Fruit fly (Drosophila melanogaster) whole organism, adult: ENCODE data around the gene vilya.

Source experiments
- CG1620 ChIP-seq: fragments of 200-800 bp; sonication (Bioruptor generic); optimal IDR thresholded peaks from 2 replicates; lab custom pipeline; 2016; ENCODE audit warnings: missing biosample characterization, missing genetic modification characterization
- CG33017 ChIP-seq: fragments of 200-800 bp; sonication (Bioruptor generic); optimal IDR thresholded peaks from 2 replicates; lab custom pipeline; 2018; ENCODE audit warnings: missing biosample characterization, mild to moderate bottlenecking, missing genetic modification characterization, moderate library complexity
- Clk ChIP-seq: fragments of 200-800 bp; sonication (Bioruptor generic); optimal IDR thresholded peaks from 2 replicates; lab custom pipeline; 2017; ENCODE audit warnings: missing biosample characterization, missing genetic modification characterization
- Crg-1 ChIP-seq: fragments of 200-800 bp; sonication (Bioruptor generic); optimal IDR thresholded peaks from 2 replicates; lab custom pipeline; 2016; ENCODE audit warnings: missing biosample characterization, missing genetic modification characterization
- Hr96 ChIP-seq: fragments of 200-800 bp; sonication (Bioruptor generic); optimal IDR thresholded peaks from 2 replicates; lab custom pipeline; 2016; ENCODE audit warnings: missing biosample characterization, missing genetic modification characterization
- Mnt ChIP-seq: fragments of 200-800 bp; sonication (Bioruptor generic); optimal IDR thresholded peaks from 2 replicates; lab custom pipeline; 2016; ENCODE audit warnings: missing biosample characterization, mild to moderate bottlenecking, missing genetic modification characterization
- bab1 ChIP-seq: fragments of 200-800 bp; sonication (Bioruptor generic); optimal IDR thresholded peaks from 3 replicates; lab custom pipeline; 2019; ENCODE audit warnings: missing biosample characterization, mild to moderate bottlenecking, missing genetic modification characterization, moderate library complexity
- cic ChIP-seq: fragments of 200-800 bp; sonication (Bioruptor generic); optimal IDR thresholded peaks from 2 replicates; lab custom pipeline; 2017; ENCODE audit warnings: missing biosample characterization, mild to moderate bottlenecking, missing genetic modification characterization, moderate library complexity
- cnc ChIP-seq, 2 experiments: fragments of >200 bp; optimal IDR thresholded peaks; 2 replicates each; lab custom pipeline; 2017
- kay ChIP-seq: fragments of 200-800 bp; sonication (Bioruptor generic); peaks from one replicate; lab custom pipeline; 2016; ENCODE audit warnings: missing biosample characterization, missing genetic modification characterization, borderline replicate concordance
- ovo ChIP-seq: fragments of 200-800 bp; sonication (Bioruptor generic); optimal IDR thresholded peaks from 2 replicates; lab custom pipeline; 2016; ENCODE audit warnings: missing biosample characterization, missing genetic modification characterization
- tj ChIP-seq: fragments of 200-800 bp; sonication (Bioruptor generic); optimal IDR thresholded peaks from 3 replicates; lab custom pipeline; 2017; ENCODE audit warnings: missing biosample characterization, mild to moderate bottlenecking, missing genetic modification characterization, moderate library complexity

dm6 chrX:2698064-2698894 is 28.2 kb upstream of the vilya start, which contains the start of the genes Spg7 and Lint-O:
- TF ChIP-seq CG33017 (tag; lab: Kevin White, UChicago) (no peak), CG1620 (GFP tag; lab: Kevin White, UChicago) (no peak), tj (GFP tag; lab: Kevin White, UChicago) (peak; percentile 46), bab1 (no peak), Clk (GFP tag; lab: Kevin White, UChicago) (no peak), Mnt (no peak), kay (GFP tag; lab: Kevin White, UChicago) (no peak), ovo (no peak), cnc (optimal IDR thresholded peaks at IDR 0.05; lab: Kevin White, UChicago) (no peak), Crg-1 (no peak), Hr96 (GFP tag; lab: Kevin White, UChicago) (no peak), cic (GFP tag; lab: Kevin White, UChicago) (no peak)
